Worm (Caenorhabditis elegans) whole organism, dauer: ENCODE measurements around the gene abu-13.

Experiments
- unc-62 ChIP-seq: sonication (generic microtip); optimal IDR thresholded peaks from 2 replicates; lab custom pipeline; 2017; ENCODE audit warnings: missing biosample characterization, missing genetic modification reagents, missing genetic modification characterization

Gene abu-13

ce11 chrIII:6968080-6968639 lies 22.5 kb upstream of the abu-13 start, which contains the start of gene panl-2:
Gene panl-2, minus strand, starts transcription at chrIII:6968130.
- TF ChIP-seq unc-62 (GFP tag; lab: Kevin White, UChicago) = no peak

ce11 chrIII:6961937-6962504 lies 16.3 kb upstream of the abu-13 start, which contains the start of the genes rpn-6.1 and F57B9.1:
Gene rpn-6.1, minus strand, starts transcription at chrIII:6962001.
Gene F57B9.1, plus strand, starts transcription at chrIII:6962090.
- no peak for TF ChIP-seq unc-62 (GFP tag; lab: Kevin White, UChicago)

- no peak for TF ChIP-seq unc-62 (GFP tag; lab: Kevin White, UChicago)
Measured at ce11 chrIII:6961167-6961566, 15.5 kb upstream of the abu-13 start.

- no peak for TF ChIP-seq unc-62 (GFP tag; lab: Kevin White, UChicago)
Measured at ce11 chrIII:6958674-6959241, 13.1 kb upstream of the abu-13 start.

ce11 chrIII:6955766-6956165 lies 10.1 kb upstream of the abu-13 start:
- TF ChIP-seq unc-62 (GFP tag; lab: Kevin White, UChicago) = no peak

- TF ChIP-seq unc-62 (GFP tag; lab: Kevin White, UChicago) = no peak
Measured at ce11 chrIII:6953978-6954377, 8.3 kb upstream of the abu-13 start.

- no peak for TF ChIP-seq unc-62 (GFP tag; lab: Kevin White, UChicago)
Measured at ce11 chrIII:6953373-6953772, 7.7 kb upstream of the abu-13 start.

ce11 chrIII:6951435-6951834 lies 5.7 kb upstream of the abu-13 start:
- TF ChIP-seq unc-62 (GFP tag; lab: Kevin White, UChicago) = no peak

- TF ChIP-seq unc-62 (GFP tag; lab: Kevin White, UChicago) = no peak
Measured at ce11 chrIII:6947896-6948295, 2.2 kb upstream of the abu-13 start.

ce11 chrIII:6946382-6946781 lies 684 bp upstream of the abu-13 start, which contains the start of gene let-711:
Gene let-711, plus strand, starts transcription at chrIII:6946718.
- TF ChIP-seq unc-62 (GFP tag; lab: Kevin White, UChicago) = no peak

- no peak for TF ChIP-seq unc-62 (GFP tag; lab: Kevin White, UChicago)
Measured at ce11 chrIII:6945319-6945718, 379 bp downstream of the abu-13 start.

- no peak for TF ChIP-seq unc-62 (GFP tag; lab: Kevin White, UChicago)
Measured at ce11 chrIII:6939523-6939922, 6.2 kb downstream of the abu-13 start, which contains the start of gene F57B9.3. Gene F57B9.3, plus strand, starts transcription at chrIII:6939823.

- no peak for TF ChIP-seq unc-62 (GFP tag; lab: Kevin White, UChicago)
Measured at ce11 chrIII:6935269-6936017, 10.3 kb downstream of the abu-13 start, which contains the start of the genes F57B9.8 and coq-2. Gene F57B9.8, minus strand, starts transcription at chrIII:6935319. Gene coq-2, plus strand, starts transcription at chrIII:6935967.

ce11 chrIII:6931896-6932295 lies 13.8 kb downstream of the abu-13 start, which contains the start of gene byn-1:
Gene byn-1, plus strand, starts transcription at chrIII:6932001.
- TF ChIP-seq unc-62 (GFP tag; lab: Kevin White, UChicago) = no peak

- TF ChIP-seq unc-62 (GFP tag; lab: Kevin White, UChicago) = no peak
Measured at ce11 chrIII:6929558-6930167, 16.0 kb downstream of the abu-13 start, which contains the start of gene inf-1. Gene inf-1, plus strand, starts transcription at chrIII:6930134.
